Fruit fly (Drosophila melanogaster): ENCODE results near the gene RhoGAP68F.
A peak's percentile ranks its signal among the peaks of the same experiment; 100 is the strongest.

dm6 chr3L:12124975-12125374 lies 13.7 kb upstream of the RhoGAP68F start, which contains the start of gene yps:
- TF ChIP-seq Pif1B (GFP tag; optimal IDR thresholded peaks at IDR 0.05), result peak; percentile 80
- TF ChIP-seq CG13204 (GFP tag; optimal IDR thresholded peaks at IDR 0.05), result peak; percentile 81
- peak; percentile 65 for TF ChIP-seq CG15710 (tag; optimal IDR thresholded peaks at IDR 0.05)
- peak; percentile 79 for TF ChIP-seq CG34367 (tag; optimal IDR thresholded peaks at IDR 0.05)
- peak; percentile 94 for TF ChIP-seq CG4496 (GFP tag; IDR thresholded peaks at IDR 0.05)
- TF ChIP-seq Pif1A (GFP tag; optimal IDR thresholded peaks at IDR 0.05), result peak; percentile 88
